Fruit fly (Drosophila melanogaster) whole organism, adult: ENCODE measurements around the gene Fatp1.

Source experiments
- CG7101 ChIP-seq: fragments of 200-800 bp; sonication (Bioruptor generic); optimal IDR thresholded peaks from 2 replicates; lab custom pipeline; 2018; ENCODE audit warnings: missing biosample characterization, mild to moderate bottlenecking, missing genetic modification characterization, moderate library complexity
- Clk ChIP-seq: fragments of 200-800 bp; sonication (Bioruptor generic); optimal IDR thresholded peaks from 2 replicates; lab custom pipeline; 2017; ENCODE audit warnings: missing biosample characterization, missing genetic modification characterization
- kay ChIP-seq: fragments of 200-800 bp; sonication (Bioruptor generic); peaks from one replicate; lab custom pipeline; 2016; ENCODE audit warnings: missing biosample characterization, missing genetic modification characterization, borderline replicate concordance
- pad ChIP-seq: fragments of 200-800 bp; sonication (Bioruptor generic); optimal IDR thresholded peaks from 3 replicates; lab custom pipeline; 2017; ENCODE audit warnings: missing biosample characterization, missing genetic modification characterization, mild to moderate bottlenecking, moderate library complexity, missing genetic modification reagents

dm6 chr2L:10506557-10507252, 10.3 kb downstream of the Fatp1 start, which contains the start of the genes Myo31DF and CG6094:
- no peak for TF ChIP-seq Clk (GFP tag; lab: Kevin White, UChicago)
- TF ChIP-seq pad = peak; percentile 28
- no peak for TF ChIP-seq kay (GFP tag; lab: Kevin White, UChicago)
- peak; percentile 27 for TF ChIP-seq CG7101 (tag; lab: Kevin White, UChicago)
